Fruit fly (Drosophila melanogaster): ENCODE measurements around the gene Rad9.

dm6 chr3L:18911082-18911481 is 38.7 kb upstream of the Rad9 start, which contains the start of gene Ir75d:
- TF ChIP-seq Hr39 (GFP tag; optimal IDR thresholded peaks at IDR 0.05) (no peak), CG6792 (GFP tag; optimal IDR thresholded peaks at IDR 0.05) (no peak), CG3919 (GFP tag; optimal IDR thresholded peaks at IDR 0.05) (no peak), CG6163 (GFP tag; IDR thresholded peaks at IDR 0.05) (no peak), Eip78C (GFP tag) (no peak)
